Worm (Caenorhabditis elegans) whole organism, young adult: ENCODE measurements around the gene T20D3.6.
A peak's percentile ranks its signal among the peaks of the same experiment; 100 is the strongest.

Experiments
- D2030.7 ChIP-seq: fragments of 200-800 bp; sonication (Bioruptor generic); IDR thresholded peaks from 2 replicates; pipeline ENCODE4 v1.3.6; 2022; ENCODE audit warnings: missing genetic modification reagents, missing genetic modification characterization, missing compliant biosample characterization
- F22D6.2 ChIP-seq: sonication (generic microtip); optimal IDR thresholded peaks from 2 replicates; lab custom pipeline; 2016; ENCODE audit warnings: mild to moderate bottlenecking, missing genetic modification characterization, missing compliant biosample characterization
- F52B5.7 ChIP-seq: sonication (generic microtip); optimal IDR thresholded peaks from 2 replicates; lab custom pipeline; 2016; ENCODE audit warnings: mild to moderate bottlenecking, missing genetic modification characterization, missing compliant biosample characterization
- K11D2.4 ChIP-seq: fragments of 200-800 bp; sonication (Bioruptor generic); IDR thresholded peaks from 2 replicates; pipeline ENCODE4 v1.3.6; 2022; ENCODE audit warnings: missing genetic modification reagents, missing genetic modification characterization, missing compliant biosample characterization
- Y53F4B.3 ChIP-seq: fragments of 200-800 bp; sonication (Bioruptor generic); IDR thresholded peaks from 2 replicates; pipeline ENCODE4 v1.3.6; 2022; ENCODE audit warnings: missing genetic modification reagents, missing genetic modification characterization, missing compliant biosample characterization
- akir-1 ChIP-seq: fragments of 200-800 bp; sonication (Bioruptor generic); optimal IDR thresholded peaks from 2 replicates; lab custom pipeline; 2018; ENCODE audit warnings: mild to moderate bottlenecking, missing genetic modification characterization, moderate library complexity, missing compliant biosample characterization
- aptf-2 ChIP-seq: fragments of 200-800 bp; sonication (Bioruptor generic); conservative IDR thresholded peaks from 2 replicates; pipeline ENCODE4 v1.3.6; 2022; ENCODE audit warnings: missing genetic modification reagents, missing genetic modification characterization, missing compliant biosample characterization
- attf-5 ChIP-seq: fragments of 200-800 bp; sonication (Bioruptor generic); optimal IDR thresholded peaks from 2 replicates; lab custom pipeline; 2018; ENCODE audit warnings: mild to moderate bottlenecking, missing genetic modification characterization, missing compliant biosample characterization
- bed-1 ChIP-seq: fragments of 200-800 bp; sonication (Bioruptor generic); IDR thresholded peaks from 2 replicates; pipeline ENCODE4 v1.3.6; 2022; ENCODE audit warnings: missing genetic modification reagents, missing genetic modification characterization, missing compliant biosample characterization
- cebp-1 ChIP-seq, 2 experiments: fragments of 200-800 bp in 1 of 2; sonication (Bioruptor generic) in 1 of 2; sonication (generic microtip) in 1 of 2; IDR thresholded peaks in 1 of 2; optimal IDR thresholded peaks in 1 of 2; 2 replicates each; pipeline versions ENCODE4 v1.3.6 to Lab custom; 2017 to 2022; ENCODE audit warnings: missing compliant biosample characterization in 2 of 2, missing genetic modification characterization in 2 of 2, mild to moderate bottlenecking in 1 of 2, missing genetic modification reagents in 1 of 2, moderate library complexity in 1 of 2
- ceh-58 ChIP-seq: fragments of 200-800 bp; sonication (Bioruptor generic); IDR thresholded peaks from 2 replicates; pipeline ENCODE4 v1.3.6; 2022; ENCODE audit warnings: missing genetic modification characterization, missing compliant biosample characterization
- die-1 ChIP-seq: sonication (generic microtip); optimal IDR thresholded peaks from 2 replicates; lab custom pipeline; 2016; ENCODE audit warnings: missing genotype, mild to moderate bottlenecking, missing genetic modification characterization, missing compliant biosample characterization
- dpff-1 ChIP-seq: sonication (generic microtip); optimal IDR thresholded peaks from 2 replicates; lab custom pipeline; 2017; ENCODE audit warnings: mild to moderate bottlenecking, missing genetic modification characterization, missing compliant biosample characterization
- dpl-1 ChIP-seq: fragments of 150-350 bp; optimal IDR thresholded peaks from 2 replicates; lab custom pipeline; 2014; ENCODE audit warnings: missing biosample characterization, missing genetic modification reagents, missing genetic modification characterization
- efl-1 ChIP-seq: fragments of 150-350 bp; optimal IDR thresholded peaks from 2 replicates; lab custom pipeline; 2014; ENCODE audit warnings: missing biosample characterization, missing genetic modification reagents, missing genetic modification characterization
- egl-18 ChIP-seq: fragments of 200-800 bp; sonication (Bioruptor generic); IDR thresholded peaks from 2 replicates; pipeline ENCODE4 v1.3.6; 2022; ENCODE audit warnings: missing genetic modification reagents, missing genetic modification characterization, missing compliant biosample characterization
- lin-35 ChIP-seq, 3 experiments: fragments of 150-350 bp in 2 of 3; sonication (generic microtip) in 1 of 3; optimal IDR thresholded peaks; 2 replicates each; lab custom pipeline; 2014 to 2018; ENCODE audit warnings: missing biosample characterization in 3 of 3, missing genetic modification characterization in 3 of 3, missing genetic modification reagents in 3 of 3
- lin-40 ChIP-seq: sonication (generic microtip); optimal IDR thresholded peaks from 2 replicates; lab custom pipeline; 2016; ENCODE audit warnings: missing genetic modification characterization, mild to moderate bottlenecking, missing compliant biosample characterization, missing genotype, missing genetic modification reagents
- lin-54 ChIP-seq: fragments of 200-800 bp; sonication (Bioruptor generic); optimal IDR thresholded peaks from 2 replicates; lab custom pipeline; 2018; ENCODE audit warnings: mild to moderate bottlenecking, missing genetic modification characterization, missing compliant biosample characterization
- lsl-1 ChIP-seq: fragments of 200-800 bp; sonication (Bioruptor generic); optimal IDR thresholded peaks from 2 replicates; lab custom pipeline; 2018; ENCODE audit warnings: mild to moderate bottlenecking, missing genetic modification characterization, moderate library complexity, missing compliant biosample characterization
- madf-6 ChIP-seq: fragments of 200-800 bp; sonication (Bioruptor generic); IDR thresholded peaks from 2 replicates; pipeline ENCODE4 v1.3.6; 2022; ENCODE audit warnings: missing genetic modification reagents, missing genetic modification characterization, missing compliant biosample characterization
- mcd-1 ChIP-seq: fragments of 200-800 bp; sonication (Bioruptor generic); IDR thresholded peaks from 2 replicates; pipeline ENCODE4 v1.3.6; 2022; ENCODE audit warnings: missing genetic modification reagents, missing genetic modification characterization, missing compliant biosample characterization
- nfya-2 ChIP-seq: fragments of 200-800 bp; sonication (Bioruptor generic); IDR thresholded peaks from 2 replicates; pipeline ENCODE4 v1.3.6; 2022; ENCODE audit warnings: missing genetic modification reagents, missing genetic modification characterization, missing compliant biosample characterization
- nhr-27 ChIP-seq: fragments of 200-800 bp; sonication (Bioruptor generic); optimal IDR thresholded peaks from 2 replicates; lab custom pipeline; 2018; ENCODE audit warnings: mild to moderate bottlenecking, missing genetic modification characterization, moderate library complexity, missing compliant biosample characterization
- nhr-90 ChIP-seq: sonication (generic microtip); optimal IDR thresholded peaks from 2 replicates; lab custom pipeline; 2016; ENCODE audit warnings: missing genotype, mild to moderate bottlenecking, missing genetic modification characterization, missing compliant biosample characterization
- pha-4 ChIP-seq: fragments of 150-350 bp; sonication (generic microtip); optimal IDR thresholded peaks from 2 replicates; lab custom pipeline; 2014; ENCODE audit warnings: missing biosample characterization, missing genetic modification reagents, missing genetic modification characterization
- rec-8 ChIP-seq, 2 experiments: sonication (generic microtip); optimal IDR thresholded peaks; 2 replicates each; lab custom pipeline; 2016; ENCODE audit warnings: mild to moderate bottlenecking in 2 of 2, missing genetic modification characterization in 2 of 2, missing genetic modification reagents in 2 of 2, missing genotype in 2 of 2, missing biosample characterization in 1 of 2, missing compliant biosample characterization in 1 of 2, moderate library complexity in 1 of 2
- rpc-1 ChIP-seq, 2 experiments: fragments of 150-350 bp in 1 of 2; sonication (generic microtip) in 1 of 2; optimal IDR thresholded peaks; 2 replicates each; lab custom pipeline; 2014 to 2018; ENCODE audit warnings: missing biosample characterization in 1 of 2, missing genetic modification characterization in 1 of 2, missing genetic modification reagents in 1 of 2, missing genotype in 1 of 2
- snpc-4 ChIP-seq, 5 experiments: fragments of 150-350 bp in 1 of 5; sonication (generic microtip) in 4 of 5; optimal IDR thresholded peaks; 2 replicates each; lab custom pipeline; 2014 to 2018; ENCODE audit warnings: missing genetic modification characterization in 5 of 5, missing biosample characterization in 3 of 5, antibody characterized with exemption in 2 of 5, mild to moderate bottlenecking in 2 of 5, missing compliant biosample characterization in 2 of 5, missing genotype in 2 of 5, moderate library complexity in 2 of 5, missing genetic modification reagents in 1 of 5
- sptf-2 ChIP-seq: fragments of 200-800 bp; sonication (Bioruptor generic); optimal IDR thresholded peaks from 2 replicates; lab custom pipeline; 2018; ENCODE audit warnings: mild to moderate bottlenecking, missing genetic modification characterization, missing compliant biosample characterization
- tbx-9 ChIP-seq: sonication (generic microtip); optimal IDR thresholded peaks from 2 replicates; lab custom pipeline; 2016; ENCODE audit warnings: borderline replicate concordance, missing genetic modification characterization, inconsistent platforms, missing compliant biosample characterization
- unc-62 ChIP-seq: fragments of 150-350 bp; optimal IDR thresholded peaks from 2 replicates; lab custom pipeline; 2014; ENCODE audit warnings: missing biosample characterization, missing genetic modification reagents, missing genetic modification characterization
- ztf-3 ChIP-seq: fragments of 200-800 bp; sonication (Bioruptor generic); optimal IDR thresholded peaks from 2 replicates; lab custom pipeline; 2018; ENCODE audit warnings: mild to moderate bottlenecking, missing genetic modification characterization, missing compliant biosample characterization

T20D3.6 gene

ce11 chrIV:9339205-9339604 is at the start of gene T20D3.6:
Gene T20D3.6, minus strand, starts transcription at chrIV:9339305.
- TF ChIP-seq egl-18 (GFP tag; lab: Robert Waterston, UW) (no peak), snpc-4 (GFP tag; optimal IDR thresholded peaks at IDR 0.05; lab: Kevin White, UChicago) (no peak), snpc-4 (tag; optimal IDR thresholded peaks at IDR 0.05; lab: Kevin White, UChicago) (no peak), die-1 (no peak)

DNA sequence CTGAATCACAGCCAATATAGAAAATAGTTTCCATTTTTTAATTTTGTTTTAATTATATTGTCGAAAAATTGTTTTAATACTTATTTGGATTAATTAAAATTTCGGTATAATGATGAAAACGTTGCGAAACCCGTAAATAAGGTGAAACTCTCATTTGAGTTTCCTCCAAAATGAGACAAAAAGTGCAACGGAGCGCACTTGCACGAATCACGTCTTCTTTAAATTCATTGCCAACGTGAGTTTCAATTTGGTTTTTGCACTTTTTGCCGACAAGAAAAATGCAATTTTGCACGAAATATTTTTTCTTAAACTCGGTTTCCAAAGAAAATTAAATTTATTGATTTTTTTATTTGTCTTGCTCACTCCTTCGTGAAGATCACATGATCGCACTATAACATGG is 46.9 kb upstream of the T20D3.6 start, which contains the start of gene daf-15:
TSS of gene daf-15 (plus strand) at position 171 of the 400 bp plus-strand sequence.
- TF ChIP-seq attf-5 (peak; percentile 57), tbx-9 (tag; lab: Kevin White, UChicago) (no peak), mcd-1 (peak; percentile 94), unc-62 (GFP tag; lab: Kevin White, UChicago) (no peak), cebp-1 (GFP tag; IDR thresholded peaks at IDR 0.05; lab: Robert Waterston, UW) (no peak), cebp-1 (tag; optimal IDR thresholded peaks at IDR 0.05; lab: Kevin White, UChicago) (peak; percentile 79), efl-1 (GFP tag; lab: Kevin White, UChicago) (peak; percentile 74), nfya-2 (GFP tag; lab: Robert Waterston, UW) (no peak), rpc-1 (optimal IDR thresholded peaks at IDR 0.05; lab: Kevin White, UChicago) (no peak), rpc-1 (tag; optimal IDR thresholded peaks at IDR 0.05; lab: Kevin White, UChicago) (no peak), lin-54 (GFP tag; lab: Kevin White, UChicago) (peak; percentile 80), lin-35 (GFP tag; optimal IDR thresholded peaks at IDR 0.05; lab: Kevin White, UChicago) (peak in 2 of 3 experiments; percentile 39 to 78), sptf-2 (no peak), dpl-1 (GFP tag; lab: Kevin White, UChicago) (peak; percentile 52), ceh-58 (no peak)
- TF ChIP-seq, all 124 proteins: peak for 7

DNA sequence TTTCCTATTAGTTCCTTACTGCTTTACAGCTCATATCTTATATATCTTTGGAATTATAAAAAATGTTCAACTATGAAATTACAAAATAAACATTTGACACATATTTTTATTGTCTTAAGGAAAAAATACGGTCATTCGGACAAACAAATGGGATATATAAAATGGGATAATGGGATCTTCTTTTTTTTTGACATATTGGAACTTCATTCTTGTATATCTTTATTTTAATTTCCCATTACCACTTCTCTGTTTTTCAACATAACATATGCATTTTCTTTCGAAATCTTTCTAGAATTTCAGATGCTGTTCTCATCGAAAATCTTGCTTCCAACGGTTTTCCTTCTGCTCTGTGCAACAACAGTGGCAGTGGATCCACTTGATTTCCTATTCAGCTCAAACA is 45.7 kb upstream of the T20D3.6 start, which contains the start of gene C10C5.7:
TSS of gene C10C5.7 (plus strand) at position 301 of the 400 bp plus-strand sequence.
- no peak for TF ChIP-seq nhr-90
- no peak for TF ChIP-seq lin-35 (GFP tag; optimal IDR thresholded peaks at IDR 0.05; lab: Kevin White, UChicago)
- no peak for TF ChIP-seq sptf-2
- no peak for TF ChIP-seq ztf-3 (GFP tag; lab: Kevin White, UChicago)
- TF ChIP-seq aptf-2, result no peak
- no peak for TF ChIP-seq bed-1 (GFP tag; lab: Robert Waterston, UW)
- no peak for TF ChIP-seq K11D2.4 (GFP tag; lab: Robert Waterston, UW)
- no peak for TF ChIP-seq Y53F4B.3 (GFP tag; lab: Robert Waterston, UW)
- TF ChIP-seq pha-4 (tag; lab: Kevin White, UChicago), result no peak
- TF ChIP-seq dpff-1 (tag; lab: Kevin White, UChicago), result no peak

ce11 chrIV:9381136-9381535 is 42.0 kb upstream of the T20D3.6 start, which contains the start of gene C10C5.5:
Gene C10C5.5, plus strand, starts transcription at chrIV:9381436.
- no peak for TF ChIP-seq nhr-27 (tag; lab: Kevin White, UChicago)
- TF ChIP-seq akir-1 (GFP tag; lab: Kevin White, UChicago), result no peak
- no peak for TF ChIP-seq madf-6
- TF ChIP-seq lsl-1, result no peak
- no peak for TF ChIP-seq rec-8 (tag; optimal IDR thresholded peaks at IDR 0.05; lab: Kevin White, UChicago)
- TF ChIP-seq F22D6.2 (tag; lab: Kevin White, UChicago), result no peak
- no peak for TF ChIP-seq D2030.7
- TF ChIP-seq F52B5.7 (tag; lab: Kevin White, UChicago), result no peak
- TF ChIP-seq lin-40 (tag; lab: Kevin White, UChicago), result no peak
- TF ChIP-seq, all 124 proteins: peak for 0
